Fruit fly (Drosophila melanogaster): ENCODE data around the gene CG42714.

Gene CG42714

dm6 chr3L:6263896-6264841 is 30.3 kb upstream of the CG42714 start:
- TF ChIP-seq Ada2b (GFP tag; IDR thresholded peaks at IDR 0.05) (no peak), tna (GFP tag; IDR thresholded peaks at IDR 0.05; ENCODE audit: partially characterized antibody) (no peak), Vsx1 (GFP tag; optimal IDR thresholded peaks at IDR 0.05) (no peak), CG7987 (GFP tag; optimal IDR thresholded peaks at IDR 0.05) (peak; percentile 40), CG11695 (GFP tag; IDR thresholded peaks at IDR 0.05) (no peak), dmrt11E (tag; optimal IDR thresholded peaks at IDR 0.05) (peak; percentile 40), Side (GFP tag; optimal IDR thresholded peaks at IDR 0.05) (peak; percentile 8), CG2889 (GFP tag; IDR thresholded peaks at IDR 0.05) (no peak), mam (GFP tag; optimal IDR thresholded peaks at IDR 0.05) (peak; percentile 30), CG6254 (GFP tag; optimal IDR thresholded peaks at IDR 0.05) (no peak), ken (GFP tag; IDR thresholded peaks at IDR 0.05) (peak; percentile 53; the same call in 2 of the 3 replicates), Myb (GFP tag; optimal IDR thresholded peaks at IDR 0.05) (peak; percentile 13), cg (GFP tag; optimal IDR thresholded peaks at IDR 0.05) (no peak), nerfin-2 (GFP tag; IDR thresholded peaks at IDR 0.05; ENCODE audit: partially characterized antibody) (no peak), zfh2 (GFP tag; optimal IDR thresholded peaks at IDR 0.05) (peak; percentile 20), CG17568 (GFP tag; optimal IDR thresholded peaks at IDR 0.05) (no peak), Usf (GFP tag; optimal IDR thresholded peaks at IDR 0.05) (peak; percentile 11), CG5245 (GFP tag; optimal IDR thresholded peaks at IDR 0.05) (no peak), Ets97D (GFP tag; optimal IDR thresholded peaks at IDR 0.05) (peak; percentile 7), CG7357 (GFP tag; IDR thresholded peaks at IDR 0.05) (0 out of 3 replicates have a peak, but pooled peaks have one; percentile 37), Ravus (GFP tag; IDR thresholded peaks at IDR 0.05) (no peak), CG43689 (GFP tag; IDR thresholded peaks at IDR 0.05) (no peak), CG4617 (GFP tag; optimal IDR thresholded peaks at IDR 0.05; ENCODE audit: borderline replicate concordance) (peak; percentile 9), CG2120 (GFP tag; optimal IDR thresholded peaks at IDR 0.05) (peak; percentile 52), ind (GFP tag; optimal IDR thresholded peaks at IDR 0.05) (peak; percentile 43), PHDP (tag; optimal IDR thresholded peaks at IDR 0.05) (peak; percentile 55), en (GFP tag; optimal IDR thresholded peaks at IDR 0.05) (no peak), CG1602 (GFP tag; optimal IDR thresholded peaks at IDR 0.05) (peak; percentile 26), Nf-YC (tag; optimal IDR thresholded peaks at IDR 0.05) (peak; percentile 13), row (GFP tag; IDR thresholded peaks at IDR 0.05) (peak; percentile 25; the same call in 1 of the 3 replicates), ato (GFP tag; IDR thresholded peaks at IDR 0.05; ENCODE audit: partially characterized antibody) (no peak), tap (tag; optimal IDR thresholded peaks at IDR 0.05) (no peak), fd96Cb (tag; optimal IDR thresholded peaks at IDR 0.05) (no peak), CG7271 (tag; optimal IDR thresholded peaks at IDR 0.05) (no peak), CTCF (GFP tag; optimal IDR thresholded peaks at IDR 0.05) (peak; percentile 99), CG17359 (tag; optimal IDR thresholded peaks at IDR 0.05) (peak; percentile 27), gsb (GFP tag; IDR thresholded peaks at IDR 0.05) (no peak), CG11085 (GFP tag; IDR thresholded peaks at IDR 0.05) (peak; percentile 55; the same call in 1 of the 2 replicates), gce (GFP tag; IDR thresholded peaks at IDR 0.05) (0 out of 3 replicates have a peak, but pooled peaks have one; percentile 29), CG33213 (GFP tag; optimal IDR thresholded peaks at IDR 0.05) (peak; percentile 6), CG4360 (GFP tag; IDR thresholded peaks at IDR 0.05) (no peak; the same call in 1 of the 2 replicates), CG14860 (GFP tag; IDR thresholded peaks at IDR 0.05; ENCODE audit: partially characterized antibody) (0 out of 3 replicates have a peak, but pooled peaks have one; percentile 8), Mad (GFP tag; optimal IDR thresholded peaks at IDR 0.05) (peak; percentile 50), Six4 (GFP tag; optimal IDR thresholded peaks at IDR 0.05) (no peak), CG12744 (GFP tag; optimal IDR thresholded peaks at IDR 0.05) (peak; percentile 68), Hsf (GFP tag; optimal IDR thresholded peaks at IDR 0.05) (peak; percentile 66), pros (GFP tag; optimal IDR thresholded peaks at IDR 0.05) (no peak), ranshi (GFP tag; IDR thresholded peaks at IDR 0.05) (no peak), Lhr (GFP tag; optimal IDR thresholded peaks at IDR 0.05) (peak; percentile 46)
